Fruit fly (Drosophila melanogaster) whole organism, embryonic: ENCODE data around the gene Sbf.
A peak's percentile ranks its signal among the peaks of the same experiment; 100 is the strongest.

ENCODE experiments used
- CG1024 ChIP-seq: fragments of 200-800 bp; sonication (Bioruptor generic); IDR thresholded peaks from 2 replicates; pipeline ENCODE4 v1.3.6; 2022; ENCODE audit warnings: missing biosample characterization, missing genetic modification characterization
- CG10959 ChIP-seq: fragments of 200-800 bp; sonication (Bioruptor generic); IDR thresholded peaks from 2 replicates; pipeline ENCODE4 v1.3.6; 2022; ENCODE audit warnings: missing biosample characterization, missing genetic modification characterization
- CG15073 ChIP-seq: fragments of 200-800 bp; sonication (Bioruptor generic); optimal IDR thresholded peaks from 2 replicates; lab custom pipeline; 2016; ENCODE audit warnings: missing biosample characterization, missing genetic modification characterization
- CG16779 ChIP-seq: fragments of 200-800 bp; sonication (Bioruptor generic); IDR thresholded peaks from 2 replicates; pipeline ENCODE4 v1.3.6; 2022; ENCODE audit warnings: missing biosample characterization, missing genetic modification characterization
- CG16813 ChIP-seq: fragments of 200-800 bp; sonication (Bioruptor generic); IDR thresholded peaks from 3 replicates; pipeline ENCODE4 v1.3.6; 2022; ENCODE audit warnings: missing biosample characterization, missing genetic modification characterization; ENCODE audit not compliant: partially characterized antibody
- CG17802 ChIP-seq: fragments of 200-800 bp; sonication (Bioruptor generic); optimal IDR thresholded peaks from 2 replicates; lab custom pipeline; 2018; ENCODE audit warnings: missing biosample characterization, mild to moderate bottlenecking, missing genetic modification characterization, moderate library complexity
- CG17829 ChIP-seq: fragments of 200-800 bp; optimal IDR thresholded peaks from 2 replicates; lab custom pipeline; 2019; ENCODE audit warnings: missing biosample characterization, mild to moderate bottlenecking, missing genetic modification characterization, moderate library complexity
- CG18262 ChIP-seq: fragments of 200-800 bp; optimal IDR thresholded peaks from 3 replicates; lab custom pipeline; 2019; ENCODE audit warnings: missing biosample characterization, mild to moderate bottlenecking, missing genetic modification characterization, moderate library complexity
- CG18476 ChIP-seq: fragments of 200-800 bp; sonication (Bioruptor generic); optimal IDR thresholded peaks from 2 replicates; lab custom pipeline; 2016; ENCODE audit warnings: missing biosample characterization, mild to moderate bottlenecking, missing genetic modification characterization
- CG18764 ChIP-seq: fragments of 200-800 bp; sonication (Bioruptor generic); optimal IDR thresholded peaks from 3 replicates; lab custom pipeline; 2016; ENCODE audit warnings: missing biosample characterization, missing genetic modification characterization
- CG2199 ChIP-seq: fragments of 200-800 bp; sonication (Bioruptor generic); IDR thresholded peaks from 3 replicates; pipeline ENCODE4 v1.3.6; 2022; ENCODE audit warnings: missing biosample characterization, missing genetic modification characterization
- CG2712 ChIP-seq: fragments of 200-800 bp; optimal IDR thresholded peaks from 3 replicates; lab custom pipeline; 2019; ENCODE audit warnings: missing biosample characterization, mild to moderate bottlenecking, missing genetic modification characterization, moderate library complexity
- CG2889 ChIP-seq: fragments of 200-800 bp; sonication (Bioruptor generic); IDR thresholded peaks from 3 replicates; pipeline ENCODE4 v1.3.6; 2022; ENCODE audit warnings: missing biosample characterization, missing genetic modification characterization
- CG30020 ChIP-seq: fragments of 200-800 bp; optimal IDR thresholded peaks from 2 replicates; lab custom pipeline; 2019; ENCODE audit warnings: missing biosample characterization, mild to moderate bottlenecking, missing genetic modification characterization, moderate library complexity
- CG32772 ChIP-seq: fragments of 200-800 bp; sonication (Bioruptor generic); IDR thresholded peaks from 2 replicates; pipeline ENCODE4 v1.3.6; 2022; ENCODE audit warnings: missing biosample characterization, missing genetic modification characterization
- CG3407 ChIP-seq: fragments of 200-800 bp; sonication (Bioruptor generic); optimal IDR thresholded peaks from 2 replicates; lab custom pipeline; 2018; ENCODE audit warnings: missing biosample characterization, mild to moderate bottlenecking, missing genetic modification characterization
- CG3726 ChIP-seq: fragments of 200-800 bp; sonication (Bioruptor generic); IDR thresholded peaks from 3 replicates; pipeline ENCODE4, ENCODE4 v1.3.6; 2022; ENCODE audit warnings: missing biosample characterization, missing genetic modification characterization
- CG4424 ChIP-seq: fragments of 200-800 bp; sonication (Bioruptor generic); optimal IDR thresholded peaks from 3 replicates; lab custom pipeline; 2016; ENCODE audit warnings: missing biosample characterization, missing genetic modification characterization
- CG4707 ChIP-seq: fragments of 200-800 bp; sonication (Bioruptor generic); optimal IDR thresholded peaks from 2 replicates; lab custom pipeline; 2018; ENCODE audit warnings: missing biosample characterization, mild to moderate bottlenecking, missing genetic modification characterization, moderate library complexity
- CG4730 ChIP-seq: fragments of 200-800 bp; sonication (Bioruptor generic); IDR thresholded peaks from 2 replicates; pipeline ENCODE4 v1.3.6; 2022; ENCODE audit warnings: missing biosample characterization, missing genetic modification characterization
- CG6765 ChIP-seq: fragments of 200-800 bp; sonication (Bioruptor generic); optimal IDR thresholded peaks from 3 replicates; lab custom pipeline; 2017; ENCODE audit warnings: missing biosample characterization, mild to moderate bottlenecking, missing genetic modification characterization
- CG7987 ChIP-seq: fragments of 200-800 bp; sonication (Bioruptor generic); optimal IDR thresholded peaks from 2 replicates; lab custom pipeline; 2018; ENCODE audit warnings: missing biosample characterization, mild to moderate bottlenecking, missing genetic modification characterization, moderate library complexity
- CG9727 ChIP-seq: fragments of 200-800 bp; sonication (Bioruptor generic); optimal IDR thresholded peaks from 3 replicates; lab custom pipeline; 2017; ENCODE audit warnings: missing biosample characterization, mild to moderate bottlenecking, missing genetic modification characterization
- CG9797 ChIP-seq: fragments of 200-800 bp; sonication (Bioruptor generic); optimal IDR thresholded peaks from 3 replicates; lab custom pipeline; 2018; ENCODE audit warnings: missing biosample characterization, mild to moderate bottlenecking, missing genetic modification characterization
- Dll ChIP-seq: fragments of 200-800 bp; sonication (Bioruptor generic); IDR thresholded peaks from 4 replicates; pipeline ENCODE4 v1.3.6; 2022; ENCODE audit warnings: missing biosample characterization, missing genetic modification characterization; ENCODE audit not compliant: partially characterized antibody
- ERR ChIP-seq: fragments of 200-800 bp; sonication (Bioruptor generic); optimal IDR thresholded peaks from 2 replicates; lab custom pipeline; 2016; ENCODE audit warnings: missing biosample characterization, missing genetic modification characterization
- Hand ChIP-seq: fragments of 200-800 bp; sonication (Bioruptor generic); optimal IDR thresholded peaks from 2 replicates; lab custom pipeline; 2017; ENCODE audit warnings: mild to moderate bottlenecking, missing biosample characterization, missing genetic modification reagents, missing genetic modification characterization
- Mad ChIP-seq: fragments of 200-800 bp; sonication (Bioruptor generic); optimal IDR thresholded peaks from 2 replicates; lab custom pipeline; 2016; ENCODE audit warnings: missing biosample characterization, missing genetic modification characterization
- Pdp1 ChIP-seq, 2 experiments: fragments of 200-800 bp; sonication (Bioruptor generic); optimal IDR thresholded peaks; 3 replicates each; lab custom pipeline; 2016; ENCODE audit warnings: missing biosample characterization in 2 of 2, missing genetic modification characterization in 2 of 2, mild to moderate bottlenecking in 1 of 2, moderate library complexity in 1 of 2
- Rx ChIP-seq: fragments of 200-800 bp; sonication (Bioruptor generic); IDR thresholded peaks from 2 replicates; pipeline ENCODE4 v1.3.6; 2022; ENCODE audit warnings: missing biosample characterization, missing genetic modification characterization
- Sox100B ChIP-seq: fragments of 200-800 bp; sonication (Bioruptor generic); optimal IDR thresholded peaks from 3 replicates; lab custom pipeline; 2018; ENCODE audit warnings: missing biosample characterization, mild to moderate bottlenecking, missing genetic modification characterization
- Stat92E ChIP-seq, 3 experiments: fragments of >200 bp in 2 of 3; fragments of 200-800 bp in 1 of 3; sonication (Bioruptor generic) in 1 of 3; optimal IDR thresholded peaks; 2 replicates each; lab custom pipeline; 2017 to 2019; ENCODE audit warnings: missing biosample characterization in 3 of 3, missing genetic modification characterization in 3 of 3, mild to moderate bottlenecking in 1 of 3, moderate library complexity in 1 of 3
- Trl ChIP-seq, 3 experiments: fragments of >200 bp in 2 of 3; fragments of 200-800 bp in 1 of 3; sonication (Bioruptor generic) in 1 of 3; optimal IDR thresholded peaks; 2 replicates in 1 of 3; 3 replicates in 2 of 3; lab custom pipeline; 2016 to 2017; ENCODE audit warnings: missing biosample characterization in 1 of 3, missing genetic modification characterization in 1 of 3
- Vsx1 ChIP-seq: fragments of 200-800 bp; sonication (Bioruptor generic); optimal IDR thresholded peaks from 2 replicates; lab custom pipeline; 2017; ENCODE audit warnings: missing biosample characterization, mild to moderate bottlenecking, missing genetic modification characterization, missing genetic modification reagents
- abd-A ChIP-seq: fragments of 200-800 bp; sonication (Bioruptor generic); optimal IDR thresholded peaks from 3 replicates; lab custom pipeline; 2019; ENCODE audit warnings: missing biosample characterization, mild to moderate bottlenecking, missing genetic modification characterization, moderate library complexity
- az2 ChIP-seq: fragments of 200-800 bp; sonication (Bioruptor generic); optimal IDR thresholded peaks from 3 replicates; lab custom pipeline; 2016; ENCODE audit warnings: missing biosample characterization, missing genetic modification characterization
- bab2 ChIP-seq: fragments of 200-800 bp; sonication (Bioruptor generic); optimal IDR thresholded peaks from 2 replicates; lab custom pipeline; 2016; ENCODE audit warnings: missing biosample characterization, missing genetic modification characterization
- crc ChIP-seq: fragments of 200-800 bp; sonication (Bioruptor generic); optimal IDR thresholded peaks from 2 replicates; lab custom pipeline; 2016; ENCODE audit warnings: missing biosample characterization, missing genetic modification characterization
- emc ChIP-seq: fragments of 200-800 bp; sonication (Bioruptor generic); optimal IDR thresholded peaks from 2 replicates; lab custom pipeline; 2016; ENCODE audit warnings: missing biosample characterization, missing genetic modification characterization
- exex ChIP-seq: fragments of 200-800 bp; sonication (Bioruptor generic); optimal IDR thresholded peaks from 4 replicates; lab custom pipeline; 2018; ENCODE audit warnings: missing biosample characterization, mild to moderate bottlenecking, missing genetic modification characterization, moderate library complexity
- eyg ChIP-seq: fragments of 200-800 bp; sonication (Bioruptor generic); optimal IDR thresholded peaks from 3 replicates; lab custom pipeline; 2016; ENCODE audit warnings: missing biosample characterization, missing genetic modification characterization
- ftz-f1 ChIP-seq: fragments of 200-800 bp; sonication (Bioruptor generic); optimal IDR thresholded peaks from 2 replicates; lab custom pipeline; 2016; ENCODE audit warnings: missing biosample characterization, missing genetic modification characterization
- gcm2 ChIP-seq: fragments of 200-800 bp; sonication (Bioruptor generic); optimal IDR thresholded peaks from 2 replicates; lab custom pipeline; 2016; ENCODE audit warnings: missing biosample characterization, missing genetic modification characterization
- lov ChIP-seq, 2 experiments: fragments of 200-800 bp in 1 of 2; fragments of >200 bp in 1 of 2; sonication (Bioruptor generic) in 1 of 2; IDR thresholded peaks in 1 of 2; optimal IDR thresholded peaks in 1 of 2; 2 replicates in 1 of 2; 3 replicates in 1 of 2; pipeline versions ENCODE4 v1.3.6 to Lab custom; 2017 to 2022; ENCODE audit warnings: missing biosample characterization in 1 of 2, missing genetic modification characterization in 1 of 2
- mam ChIP-seq: fragments of 200-800 bp; sonication (Bioruptor generic); optimal IDR thresholded peaks from 3 replicates; lab custom pipeline; 2016; ENCODE audit warnings: missing biosample characterization, missing genetic modification characterization
- pb ChIP-seq: fragments of 200-800 bp; sonication (Bioruptor generic); optimal IDR thresholded peaks from 3 replicates; lab custom pipeline; 2016; ENCODE audit warnings: missing biosample characterization, missing genetic modification characterization
- pfk ChIP-seq: fragments of 200-800 bp; sonication (Bioruptor generic); optimal IDR thresholded peaks from 2 replicates; lab custom pipeline; 2018; ENCODE audit warnings: missing biosample characterization, mild to moderate bottlenecking, missing genetic modification characterization, moderate library complexity
- pnt ChIP-seq: fragments of 200-800 bp; sonication (Bioruptor generic); optimal IDR thresholded peaks from 3 replicates; lab custom pipeline; 2016; ENCODE audit warnings: missing biosample characterization, missing genetic modification characterization
- pzg ChIP-seq: fragments of 200-800 bp; sonication (Bioruptor generic); optimal IDR thresholded peaks from 3 replicates; lab custom pipeline; 2018; ENCODE audit warnings: missing biosample characterization, mild to moderate bottlenecking, missing genetic modification characterization, moderate library complexity

The Sbf gene

DNA sequence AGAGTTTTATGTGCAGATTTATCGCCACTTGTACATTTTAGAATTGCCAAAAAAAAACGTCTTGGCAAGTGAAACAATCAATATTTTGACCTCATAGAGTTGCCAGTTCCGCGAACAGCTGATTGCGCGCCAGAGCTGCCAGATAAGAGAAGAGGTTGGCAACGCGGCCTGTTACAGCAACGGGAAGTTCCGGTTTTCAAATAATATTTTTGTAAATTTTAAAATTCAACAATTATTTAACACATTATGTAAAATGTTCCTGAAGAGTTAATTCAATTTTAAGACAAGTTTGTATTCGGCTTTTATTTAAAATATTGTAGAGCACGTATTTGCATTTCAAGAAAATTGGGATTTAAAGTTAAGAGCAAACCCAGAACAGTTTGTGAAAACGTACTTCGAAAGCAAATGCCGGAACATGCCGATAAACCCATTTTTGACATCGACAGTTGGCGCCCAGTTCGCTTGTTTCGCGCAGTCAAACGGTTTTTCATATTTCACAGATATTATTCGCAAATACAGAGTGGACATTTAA is 10.0 kb downstream of the Sbf start, which contains the start of the genes prd1 and HisCl1 (continued):
- TF ChIP-seq Pdp1 (GFP tag; optimal IDR thresholded peaks at IDR 0.05; lab: Kevin White, UChicago) = peak; percentile 72 to 94
- peak; percentile 53 for TF ChIP-seq pnt (GFP tag; lab: Kevin White, UChicago)
- peak; percentile 69 for TF ChIP-seq pzg (GFP tag; lab: Kevin White, UChicago)
- TF ChIP-seq emc (GFP tag; lab: Kevin White, UChicago) = no peak
- peak; percentile 40 for TF ChIP-seq CG17802 (tag; lab: Kevin White, UChicago)
- TF ChIP-seq Dll = no peak
- peak; percentile 46 for TF ChIP-seq CG3407 (GFP tag; lab: Kevin White, UChicago)
- no peak for TF ChIP-seq CG15073 (GFP tag; lab: Kevin White, UChicago)
- peak; percentile 31 for TF ChIP-seq CG9797 (GFP tag; lab: Kevin White, UChicago)
- no peak for TF ChIP-seq CG16813
- TF ChIP-seq Mad (GFP tag; lab: Kevin White, UChicago) = peak; percentile 56
- TF ChIP-seq CG3726 = no peak
- TF ChIP-seq exex (tag; lab: Kevin White, UChicago) = no peak
- no peak for TF ChIP-seq Hand
- TF ChIP-seq CG1024 (GFP tag; lab: Robert Waterston, UW) = no peak
- TF ChIP-seq bab2 (GFP tag; lab: Kevin White, UChicago) = peak; percentile 50
- TF ChIP-seq CG18764 (GFP tag; lab: Kevin White, UChicago) = peak; percentile 9
- TF ChIP-seq CG6765 (GFP tag; lab: Kevin White, UChicago) = peak; percentile 25
- peak; percentile 75 for TF ChIP-seq CG9727 (GFP tag; lab: Kevin White, UChicago)
- no peak for TF ChIP-seq Vsx1 (GFP tag; lab: Kevin White, UChicago)
- no peak for TF ChIP-seq lov (optimal IDR thresholded peaks at IDR 0.05; lab: Kevin White, UChicago)
- 0 out of 3 replicates have a peak, but pooled peaks have one; percentile 65 for TF ChIP-seq lov (GFP tag; IDR thresholded peaks at IDR 0.05; lab: Robert Waterston, UW)
- TF ChIP-seq eyg (GFP tag; lab: Kevin White, UChicago) = no peak
- TF ChIP-seq az2 = peak; percentile 64
- 0 out of 3 replicates have a peak, but pooled peaks have one; percentile 38 for TF ChIP-seq CG2889 (GFP tag; lab: Robert Waterston, UW)
- no peak for TF ChIP-seq pb (GFP tag; lab: Kevin White, UChicago)
- TF ChIP-seq pfk (GFP tag; lab: Kevin White, UChicago) = no peak
- 0 out of 2 replicates have a peak, but pooled peaks have one; percentile 35 for TF ChIP-seq Rx (GFP tag; lab: Robert Waterston, UW)
- no peak for TF ChIP-seq abd-A (tag; lab: Kevin White, UChicago)
- peak; percentile 4 for TF ChIP-seq CG4707
- TF ChIP-seq Trl (optimal IDR thresholded peaks at IDR 0.05; lab: Kevin White, UChicago) = no peak
- TF ChIP-seq Trl (GFP tag; optimal IDR thresholded peaks at IDR 0.05; lab: Kevin White, UChicago) = peak; percentile 65
- TF ChIP-seq CG16779 (GFP tag; lab: Robert Waterston, UW) = no peak
- TF ChIP-seq CG30020 (tag; lab: Kevin White, UChicago) = no peak
- peak; percentile 57 for TF ChIP-seq CG32772 (GFP tag; lab: Robert Waterston, UW)
- TF ChIP-seq CG2199 (GFP tag; lab: Robert Waterston, UW) = 0 out of 3 replicates have a peak, but pooled peaks have one; percentile 40
- peak; percentile 67 for TF ChIP-seq ftz-f1 (GFP tag; lab: Kevin White, UChicago)
- TF ChIP-seq crc (GFP tag; lab: Kevin White, UChicago) = no peak
- TF ChIP-seq CG2712 = no peak
- no peak for TF ChIP-seq ERR
- no peak for TF ChIP-seq CG18262 (tag; lab: Kevin White, UChicago)
- TF ChIP-seq mam (GFP tag; lab: Kevin White, UChicago) = peak; percentile 73
- peak; percentile 70 for TF ChIP-seq CG7987
- TF ChIP-seq CG10959 (GFP tag; lab: Robert Waterston, UW) = 0 out of 2 replicates have a peak, but pooled peaks have one; percentile 10
- TF ChIP-seq Stat92E (GFP tag; optimal IDR thresholded peaks at IDR 0.05; lab: Kevin White, UChicago) = no peak
- peak; percentile 33 for TF ChIP-seq gcm2 (GFP tag; lab: Kevin White, UChicago)
- TF ChIP-seq CG4424 (GFP tag; lab: Kevin White, UChicago) = peak; percentile 55
- TF ChIP-seq Sox100B = no peak
- TF ChIP-seq CG17829 (tag; lab: Kevin White, UChicago) = peak; percentile 57
- no peak for TF ChIP-seq CG4730
- peak; percentile 50 for TF ChIP-seq CG18476
